Fruit fly (Drosophila melanogaster): ENCODE results near the gene CG12817.
A peak's percentile ranks its signal among the peaks of the same experiment; 100 is the strongest.

CG12817 gene

DNA sequence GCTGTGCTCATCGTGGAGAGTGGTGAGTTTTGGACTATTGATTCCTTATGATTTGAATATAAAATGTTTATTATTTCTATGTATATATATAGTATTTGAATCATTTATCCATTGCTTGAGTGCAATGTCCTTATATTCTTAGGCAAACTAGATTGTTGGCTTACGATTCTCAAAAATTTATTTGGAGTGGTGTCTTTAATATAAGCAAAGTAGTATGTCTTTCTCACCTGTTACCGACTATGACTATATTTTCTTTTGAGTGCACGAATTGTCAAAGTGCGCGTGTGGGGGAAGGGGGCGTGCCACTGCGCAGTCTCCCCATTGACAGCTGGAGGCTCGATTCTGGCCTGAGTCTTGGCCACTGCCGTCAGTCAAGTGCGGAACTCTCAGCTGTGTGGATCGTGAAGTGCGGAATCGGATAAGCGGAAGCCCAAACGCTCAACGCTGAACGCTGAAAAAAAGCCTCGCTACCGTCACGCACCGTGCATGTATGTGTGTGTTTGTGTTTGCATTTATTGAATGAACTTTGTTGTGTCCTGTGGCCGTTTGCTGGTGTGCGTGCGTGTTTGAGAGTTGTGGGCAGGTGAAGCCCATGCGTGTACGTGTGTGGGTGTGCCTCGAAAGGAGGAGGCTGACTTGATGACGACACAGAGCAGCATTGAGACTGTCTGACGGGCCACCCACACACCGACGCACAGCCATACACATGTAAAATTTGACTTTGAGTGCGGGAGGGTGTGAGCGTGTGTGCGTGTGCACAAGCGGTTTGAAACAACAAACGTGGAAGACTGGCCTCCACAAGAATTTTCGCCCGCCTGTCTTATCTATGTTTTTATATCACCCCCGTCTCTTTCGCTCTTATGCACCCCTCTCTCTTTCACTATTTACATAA is 1.9 kb upstream of the CG12817 start:
- TF ChIP-seq psq (GFP tag; optimal IDR thresholded peaks at IDR 0.05) (no peak), CG13894 (tag; optimal IDR thresholded peaks at IDR 0.05) (peak; percentile 18), Dbx (GFP tag; IDR thresholded peaks at IDR 0.05) (peak; percentile 40; the same call in 1 of the 3 replicates), CG10543 (GFP tag; optimal IDR thresholded peaks at IDR 0.05) (peak; percentile 17), CG6813 (GFP tag; optimal IDR thresholded peaks at IDR 0.05) (no peak), Jarid2 (GFP tag; optimal IDR thresholded peaks at IDR 0.05) (peak; percentile 40), nerfin-1 (tag; optimal IDR thresholded peaks at IDR 0.05) (peak; percentile 49), CG2712 (tag; optimal IDR thresholded peaks at IDR 0.05) (no peak), zf30C (GFP tag; optimal IDR thresholded peaks at IDR 0.05) (peak; percentile 33), CG5245 (GFP tag; optimal IDR thresholded peaks at IDR 0.05) (no peak), toy (GFP tag; IDR thresholded peaks at IDR 0.05) (no peak), crp (GFP tag; optimal IDR thresholded peaks at IDR 0.05) (peak in 1 of 2 experiments; percentile 20), tap (tag; optimal IDR thresholded peaks at IDR 0.05) (no peak), Ets65A (GFP tag) (peak; percentile 90), cato (GFP tag; optimal IDR thresholded peaks at IDR 0.05; ENCODE audit: borderline replicate concordance) (no peak), Med (GFP tag) (peak; percentile 62), CG7963 (GFP tag; IDR thresholded peaks at IDR 0.05; ENCODE audit: partially characterized antibody) (no peak), CG8944 (GFP tag; optimal IDR thresholded peaks at IDR 0.05) (no peak), Drgx (GFP tag; IDR thresholded peaks at IDR 0.05) (no peak), Hr51 (GFP tag; optimal IDR thresholded peaks at IDR 0.05) (peak in 1 of 2 experiments; percentile 19), H2.0 (GFP tag; IDR thresholded peaks at IDR 0.05) (no peak), abd-A (tag; optimal IDR thresholded peaks at IDR 0.05) (peak; percentile 70), H15 (GFP tag; IDR thresholded peaks at IDR 0.05) (no peak), ttk (GFP tag; IDR thresholded peaks at IDR 0.05) (no peak), Xbp1 (GFP tag; optimal IDR thresholded peaks at IDR 0.05) (no peak), CG33557 (GFP tag; optimal IDR thresholded peaks at IDR 0.05) (no peak), chinmo (GFP tag; IDR thresholded peaks at IDR 0.05; ENCODE audit: partially characterized antibody) (0 out of 4 replicates have a peak, but pooled peaks have one; percentile 62), dysf (GFP tag; IDR thresholded peaks at IDR 0.05) (no peak), CG32532 (GFP tag; IDR thresholded peaks at IDR 0.05) (0 out of 2 replicates have a peak, but pooled peaks have one; percentile 14), Hmr (GFP tag; optimal IDR thresholded peaks at IDR 0.05) (peak; percentile 29), CG14710 (tag; optimal IDR thresholded peaks at IDR 0.05) (no peak), CG8281 (tag; optimal IDR thresholded peaks at IDR 0.05) (no peak), CG16779 (GFP tag; IDR thresholded peaks at IDR 0.05) (peak; percentile 73), hth (optimal IDR thresholded peaks at IDR 0.05) (no peak), CG12659 (GFP tag; optimal IDR thresholded peaks at IDR 0.05) (no peak), ewg (GFP tag; optimal IDR thresholded peaks at IDR 0.05) (peak; percentile 98), Fer1 (GFP tag; optimal IDR thresholded peaks at IDR 0.05) (no peak), sens (GFP tag) (peak; percentile 25), unc-4 (GFP tag; IDR thresholded peaks at IDR 0.05; ENCODE audit: partially characterized antibody) (0 out of 2 replicates have a peak, but pooled peaks have one; percentile 20), NFAT (GFP tag; IDR thresholded peaks at IDR 0.05) (0 out of 2 replicates have a peak, but pooled peaks have one; percentile 11), Bgb (GFP tag; IDR thresholded peaks at IDR 0.05; ENCODE audit: partially characterized antibody) (peak; percentile 38; the same call in 1 of the 2 replicates), CG18599 (GFP tag; optimal IDR thresholded peaks at IDR 0.05) (peak; percentile 16), luna (GFP tag; optimal IDR thresholded peaks at IDR 0.05) (no peak), CG6175 (GFP tag; IDR thresholded peaks at IDR 0.05) (no peak), tll (GFP tag; optimal IDR thresholded peaks at IDR 0.05) (no peak), CG42726 (GFP tag; IDR thresholded peaks at IDR 0.05; ENCODE audit: partially characterized antibody) (0 out of 2 replicates have a peak, but pooled peaks have one; percentile 17), CG8478 (optimal IDR thresholded peaks at IDR 0.05) (peak; percentile 59)
